Fruit fly (Drosophila melanogaster): ENCODE data around the gene jar.

Gene jar

DNA sequence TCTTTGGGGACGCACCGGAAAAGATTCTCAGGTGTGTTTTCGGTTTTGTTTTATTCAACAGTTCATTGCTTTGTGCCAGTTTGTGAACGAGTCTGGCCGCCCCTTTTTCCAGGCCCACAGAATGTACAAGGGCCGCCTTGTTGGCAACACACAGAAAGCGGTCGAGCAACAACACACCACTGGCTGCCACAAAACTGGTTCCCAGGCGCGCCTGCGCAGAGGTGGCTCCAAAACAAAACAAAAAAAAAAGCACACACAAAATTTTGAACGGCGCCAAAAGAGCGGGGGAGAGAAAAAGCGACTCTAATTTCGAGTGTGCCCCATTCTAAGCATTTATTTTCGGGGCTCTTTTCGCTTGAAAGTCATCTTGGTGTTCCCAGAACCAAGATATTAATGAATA is 28.1 kb upstream of the jar start (continued):
- peak; percentile 20 for TF ChIP-seq kni (GFP tag; optimal IDR thresholded peaks at IDR 0.05)
- peak; percentile 72; the same call in 1 of the 4 replicates for TF ChIP-seq chinmo (GFP tag; IDR thresholded peaks at IDR 0.05; ENCODE audit: partially characterized antibody)
- TF ChIP-seq NfI (GFP tag; optimal IDR thresholded peaks at IDR 0.05): no peak
- no peak for TF ChIP-seq CG17385 (GFP tag; optimal IDR thresholded peaks at IDR 0.05)
- no peak for TF ChIP-seq CG2712 (tag; optimal IDR thresholded peaks at IDR 0.05)
- 0 out of 2 replicates have a peak, but pooled peaks have one; percentile 34 for TF ChIP-seq klu (GFP tag; IDR thresholded peaks at IDR 0.05)
- TF ChIP-seq CG11085 (GFP tag; IDR thresholded peaks at IDR 0.05): no peak
- TF ChIP-seq Blimp-1 (GFP tag; optimal IDR thresholded peaks at IDR 0.05): no peak
- TF ChIP-seq ttk (GFP tag; IDR thresholded peaks at IDR 0.05): no peak
- TF ChIP-seq H15 (GFP tag; IDR thresholded peaks at IDR 0.05): no peak
- no peak for TF ChIP-seq bsh (GFP tag; optimal IDR thresholded peaks at IDR 0.05)
- TF ChIP-seq CG2129 (GFP tag; IDR thresholded peaks at IDR 0.05; ENCODE audit: partially characterized antibody): no peak
- TF ChIP-seq onecut (GFP tag; IDR thresholded peaks at IDR 0.05): no peak
- TF ChIP-seq CG7357 (GFP tag; IDR thresholded peaks at IDR 0.05): no peak
- TF ChIP-seq cad (GFP tag; optimal IDR thresholded peaks at IDR 0.05): no peak
- no peak for TF ChIP-seq CG13624 (GFP tag; optimal IDR thresholded peaks at IDR 0.05)

DNA sequence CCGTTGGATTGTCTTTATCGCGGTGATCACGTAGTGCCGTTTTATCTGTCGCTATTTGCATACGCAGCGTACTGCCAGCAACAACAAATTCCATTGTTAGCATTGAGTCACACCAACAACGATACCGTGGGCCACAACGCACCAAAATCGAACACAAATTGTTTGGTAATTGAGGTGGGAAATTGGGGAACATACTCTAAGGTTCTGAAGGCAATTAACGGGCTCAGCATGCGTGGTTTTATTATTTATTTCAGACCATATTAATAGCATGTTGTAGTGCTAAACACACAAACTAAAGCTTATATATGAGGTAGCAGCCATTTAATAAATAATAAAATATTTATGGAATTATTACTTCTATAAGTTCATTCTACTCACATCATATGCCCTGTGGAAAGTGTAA is 27.5 kb upstream of the jar start:
- no peak for TF ChIP-seq CG9817 (tag; optimal IDR thresholded peaks at IDR 0.05)
- TF ChIP-seq CG9609 (GFP tag; optimal IDR thresholded peaks at IDR 0.05): no peak
- TF ChIP-seq CG2712 (tag; optimal IDR thresholded peaks at IDR 0.05): peak; percentile 54
- TF ChIP-seq p53 (GFP tag; optimal IDR thresholded peaks at IDR 0.05): no peak
- TF ChIP-seq CG18764 (GFP tag; optimal IDR thresholded peaks at IDR 0.05): no peak
- no peak for TF ChIP-seq btn (GFP tag; optimal IDR thresholded peaks at IDR 0.05)
- TF ChIP-seq zen2 (GFP tag; IDR thresholded peaks at IDR 0.05; ENCODE audit: partially characterized antibody): no peak
- TF ChIP-seq jigr1 (GFP tag; IDR thresholded peaks at IDR 0.05): no peak
- TF ChIP-seq CG43689 (GFP tag; IDR thresholded peaks at IDR 0.05): no peak
- TF ChIP-seq CG6854 (GFP tag; optimal IDR thresholded peaks at IDR 0.05): no peak
- no peak for TF ChIP-seq tio (GFP tag; optimal IDR thresholded peaks at IDR 0.05)
- peak; percentile 28 for TF ChIP-seq Hr3 (GFP tag; optimal IDR thresholded peaks at IDR 0.05)
- peak; percentile 8 for TF ChIP-seq BtbVII (GFP tag; optimal IDR thresholded peaks at IDR 0.05)
- TF ChIP-seq lilli (GFP tag; optimal IDR thresholded peaks at IDR 0.05): no peak
- TF ChIP-seq ind (GFP tag; optimal IDR thresholded peaks at IDR 0.05): no peak
- TF ChIP-seq danr (GFP tag; IDR thresholded peaks at IDR 0.05): no peak
- TF ChIP-seq Optix (GFP tag; IDR thresholded peaks at IDR 0.05): no peak
- TF ChIP-seq HLH3B (GFP tag; IDR thresholded peaks at IDR 0.05): no peak
- TF ChIP-seq PHDP (tag; optimal IDR thresholded peaks at IDR 0.05): no peak
- TF ChIP-seq gro (GFP tag; optimal IDR thresholded peaks at IDR 0.05): no peak
- TF ChIP-seq usp (GFP tag; optimal IDR thresholded peaks at IDR 0.05): no peak
- no peak for TF ChIP-seq CG15479 (GFP tag; optimal IDR thresholded peaks at IDR 0.05)
- TF ChIP-seq Blimp-1 (GFP tag; optimal IDR thresholded peaks at IDR 0.05): peak; percentile 24
- TF ChIP-seq Gug (GFP tag; IDR thresholded peaks at IDR 0.05): no peak
- peak; percentile 89 for TF ChIP-seq CG4707 (GFP tag; optimal IDR thresholded peaks at IDR 0.05)
- peak; percentile 8 for TF ChIP-seq CG13424 (tag; optimal IDR thresholded peaks at IDR 0.05)
- no peak for TF ChIP-seq ab (GFP tag; optimal IDR thresholded peaks at IDR 0.05)
- TF ChIP-seq CG8924 (tag; optimal IDR thresholded peaks at IDR 0.05): no peak
- peak; percentile 15 for TF ChIP-seq bab2 (GFP tag; optimal IDR thresholded peaks at IDR 0.05)
- no peak for TF ChIP-seq ERR (GFP tag; optimal IDR thresholded peaks at IDR 0.05)
- TF ChIP-seq pb (GFP tag; optimal IDR thresholded peaks at IDR 0.05): no peak
- TF ChIP-seq MESR4 (GFP tag; optimal IDR thresholded peaks at IDR 0.05): no peak
- TF ChIP-seq shn (GFP tag; optimal IDR thresholded peaks at IDR 0.05): no peak
- no peak for TF ChIP-seq schlank (tag; optimal IDR thresholded peaks at IDR 0.05)
- TF ChIP-seq CG14014 (GFP tag; IDR thresholded peaks at IDR 0.05): no peak
- no peak for TF ChIP-seq CG10565 (GFP tag; optimal IDR thresholded peaks at IDR 0.05)
- no peak for TF ChIP-seq CG12219 (GFP tag; optimal IDR thresholded peaks at IDR 0.05)
- TF ChIP-seq CG16815 (GFP tag; optimal IDR thresholded peaks at IDR 0.05): peak; percentile 13

All from whole organism, embryonic.